Fruit fly (Drosophila melanogaster) whole organism, embryonic: ENCODE measurements around the gene BTBD9.

ENCODE experiments used
- Bgb ChIP-seq: fragments of 200-800 bp; sonication (Bioruptor generic); IDR thresholded peaks from 2 replicates; pipeline ENCODE4 v1.3.6; 2022; ENCODE audit warnings: missing biosample characterization, missing genetic modification characterization; ENCODE audit not compliant: partially characterized antibody
- CG10267 ChIP-seq: fragments of 200-800 bp; sonication (Bioruptor generic); optimal IDR thresholded peaks from 2 replicates; lab custom pipeline; 2018; ENCODE audit warnings: missing biosample characterization, mild to moderate bottlenecking, missing genetic modification characterization, moderate library complexity
- CG13624 ChIP-seq: fragments of 200-800 bp; sonication (Bioruptor generic); optimal IDR thresholded peaks from 2 replicates; lab custom pipeline; 2016; ENCODE audit warnings: missing biosample characterization, missing genetic modification characterization
- CG14441 ChIP-seq: fragments of 200-800 bp; sonication (Bioruptor generic); IDR thresholded peaks from 2 replicates; pipeline ENCODE4 v1.3.6; 2022; ENCODE audit warnings: missing biosample characterization, missing genetic modification characterization
- CG15479 ChIP-seq: fragments of 200-800 bp; sonication (Bioruptor generic); optimal IDR thresholded peaks from 3 replicates; lab custom pipeline; 2019; ENCODE audit warnings: missing biosample characterization, mild to moderate bottlenecking, missing genetic modification characterization, moderate library complexity
- CG1602 ChIP-seq: fragments of 200-800 bp; sonication (Bioruptor generic); optimal IDR thresholded peaks from 3 replicates; lab custom pipeline; 2016; ENCODE audit warnings: missing biosample characterization, missing genetic modification characterization
- CG2199 ChIP-seq: fragments of 200-800 bp; sonication (Bioruptor generic); IDR thresholded peaks from 3 replicates; pipeline ENCODE4 v1.3.6; 2022; ENCODE audit warnings: missing biosample characterization, missing genetic modification characterization
- CG3163 ChIP-seq: fragments of 200-800 bp; sonication (Bioruptor generic); optimal IDR thresholded peaks from 3 replicates; lab custom pipeline; 2016; ENCODE audit warnings: missing biosample characterization, missing genetic modification characterization
- CG3838 ChIP-seq: fragments of 200-800 bp; sonication (Bioruptor generic); optimal IDR thresholded peaks from 3 replicates; lab custom pipeline; 2016; ENCODE audit warnings: missing biosample characterization, missing genetic modification characterization
- CG4360 ChIP-seq: fragments of 200-800 bp; sonication (Bioruptor generic); IDR thresholded peaks from 2 replicates; pipeline ENCODE4 v1.3.6; 2022; ENCODE audit warnings: missing biosample characterization, missing genetic modification characterization
- CG43689 ChIP-seq: fragments of 200-800 bp; sonication (Bioruptor generic); IDR thresholded peaks from 2 replicates; pipeline ENCODE4 v1.3.6; 2022; ENCODE audit warnings: missing biosample characterization, missing genetic modification characterization
- CG8765 ChIP-seq: fragments of 200-800 bp; sonication (Bioruptor generic); IDR thresholded peaks from 2 replicates; pipeline ENCODE4 v1.3.6; 2022; ENCODE audit warnings: missing biosample characterization, missing genetic modification characterization
- CTCF ChIP-seq: fragments of 200-800 bp; sonication (Bioruptor generic); optimal IDR thresholded peaks from 2 replicates; lab custom pipeline; 2017; ENCODE audit warnings: missing biosample characterization, mild to moderate bottlenecking, missing genetic modification characterization, moderate library complexity
- Drgx ChIP-seq: fragments of 200-800 bp; sonication (Bioruptor generic); IDR thresholded peaks from 2 replicates; pipeline ENCODE4 v1.3.6; 2022; ENCODE audit warnings: missing biosample characterization, missing genetic modification characterization
- MBD-R2 ChIP-seq: fragments of 200-800 bp; sonication (Bioruptor generic); IDR thresholded peaks from 2 replicates; pipeline ENCODE4 v1.3.6; 2022; ENCODE audit warnings: missing biosample characterization, missing genetic modification characterization
- Nf-YB ChIP-seq: fragments of 200-800 bp; sonication (Bioruptor generic); optimal IDR thresholded peaks from 3 replicates; lab custom pipeline; 2019; ENCODE audit warnings: missing biosample characterization, mild to moderate bottlenecking, missing genetic modification characterization, moderate library complexity
- Oli ChIP-seq: fragments of 200-800 bp; sonication (Bioruptor generic); optimal IDR thresholded peaks from 2 replicates; lab custom pipeline; 2018; ENCODE audit warnings: missing biosample characterization, mild to moderate bottlenecking, missing genetic modification characterization, moderate library complexity
- Rfx ChIP-seq: fragments of 200-800 bp; sonication (Bioruptor generic); IDR thresholded peaks from 2 replicates; pipeline ENCODE4 v1.3.6; 2022; ENCODE audit warnings: missing biosample characterization, missing genetic modification characterization
- Scr ChIP-seq: fragments of 200-800 bp; sonication (Bioruptor generic); IDR thresholded peaks from 2 replicates; pipeline ENCODE4 v1.3.6; 2022; ENCODE audit warnings: missing biosample characterization, missing genetic modification characterization; ENCODE audit not compliant: partially characterized antibody
- Spps ChIP-seq: fragments of 200-800 bp; sonication (Bioruptor generic); optimal IDR thresholded peaks from 2 replicates; lab custom pipeline; 2018; ENCODE audit warnings: missing biosample characterization, mild to moderate bottlenecking, missing genetic modification characterization
- Stat92E ChIP-seq, 3 experiments: fragments of >200 bp in 2 of 3; fragments of 200-800 bp in 1 of 3; sonication (Bioruptor generic) in 1 of 3; optimal IDR thresholded peaks; 2 replicates each; lab custom pipeline; 2017 to 2019; ENCODE audit warnings: missing biosample characterization in 3 of 3, missing genetic modification characterization in 3 of 3, mild to moderate bottlenecking in 1 of 3, moderate library complexity in 1 of 3
- Trl ChIP-seq, 3 experiments: fragments of >200 bp in 2 of 3; fragments of 200-800 bp in 1 of 3; sonication (Bioruptor generic) in 1 of 3; optimal IDR thresholded peaks; 2 replicates in 1 of 3; 3 replicates in 2 of 3; lab custom pipeline; 2016 to 2017; ENCODE audit warnings: missing biosample characterization in 1 of 3, missing genetic modification characterization in 1 of 3
- Vsx1 ChIP-seq: fragments of 200-800 bp; sonication (Bioruptor generic); optimal IDR thresholded peaks from 2 replicates; lab custom pipeline; 2017; ENCODE audit warnings: missing biosample characterization, mild to moderate bottlenecking, missing genetic modification characterization, missing genetic modification reagents
- abd-A ChIP-seq: fragments of 200-800 bp; sonication (Bioruptor generic); optimal IDR thresholded peaks from 3 replicates; lab custom pipeline; 2019; ENCODE audit warnings: missing biosample characterization, mild to moderate bottlenecking, missing genetic modification characterization, moderate library complexity
- bsh ChIP-seq, 2 experiments: fragments of 200-800 bp; sonication (Bioruptor generic); optimal IDR thresholded peaks; 2 replicates each; lab custom pipeline; 2017 to 2018; ENCODE audit warnings: mild to moderate bottlenecking in 2 of 2, missing biosample characterization in 2 of 2, missing genetic modification characterization in 2 of 2, moderate library complexity in 1 of 2
- cad ChIP-seq: fragments of >200 bp; optimal IDR thresholded peaks from 2 replicates; lab custom pipeline; 2017; ENCODE audit warnings: missing biosample characterization, missing genetic modification characterization
- chinmo ChIP-seq: fragments of 200-800 bp; sonication (Bioruptor generic); IDR thresholded peaks from 4 replicates; pipeline ENCODE4 v1.3.6; 2022; ENCODE audit warnings: missing biosample characterization, missing genetic modification characterization; ENCODE audit not compliant: partially characterized antibody
- ci ChIP-seq: fragments of 200-800 bp; sonication (Bioruptor generic); IDR thresholded peaks from 3 replicates; pipeline ENCODE4 v1.3.6; 2022; ENCODE audit warnings: missing biosample characterization, missing genetic modification characterization
- crol ChIP-seq: fragments of 200-800 bp; sonication (Bioruptor generic); IDR thresholded peaks from 2 replicates; pipeline ENCODE4 v1.3.6; 2022; ENCODE audit warnings: missing biosample characterization, missing genetic modification characterization
- dan ChIP-seq: fragments of 200-800 bp; sonication (Bioruptor generic); IDR thresholded peaks from 2 replicates; pipeline ENCODE4 v1.3.6; 2022; ENCODE audit warnings: missing biosample characterization, missing genetic modification characterization
- disco-r ChIP-seq: fragments of 200-800 bp; sonication (Bioruptor generic); optimal IDR thresholded peaks from 2 replicates; lab custom pipeline; 2016; ENCODE audit warnings: missing biosample characterization, missing genetic modification characterization
- eve ChIP-seq, 2 experiments: fragments of >200 bp; optimal IDR thresholded peaks; 2 replicates each; lab custom pipeline; 2017; ENCODE audit warnings: missing biosample characterization in 2 of 2, missing genetic modification characterization in 2 of 2
- fd3F ChIP-seq: fragments of 200-800 bp; sonication (Bioruptor generic); optimal IDR thresholded peaks from 2 replicates; lab custom pipeline; 2018; ENCODE audit warnings: missing biosample characterization, mild to moderate bottlenecking, missing genetic modification characterization, moderate library complexity
- fd96Cb ChIP-seq: fragments of 200-800 bp; sonication (Bioruptor generic); optimal IDR thresholded peaks from 2 replicates; lab custom pipeline; 2018; ENCODE audit warnings: missing biosample characterization, mild to moderate bottlenecking, missing genetic modification characterization, moderate library complexity
- insv ChIP-seq, 2 experiments: fragments of 200-800 bp; sonication (Bioruptor generic); optimal IDR thresholded peaks; 3 replicates each; lab custom pipeline; 2016 to 2018; ENCODE audit warnings: missing biosample characterization in 2 of 2, missing genetic modification characterization in 2 of 2
- jumu ChIP-seq: fragments of 200-800 bp; sonication (Bioruptor generic); optimal IDR thresholded peaks from 3 replicates; lab custom pipeline; 2016; ENCODE audit warnings: missing biosample characterization, missing genetic modification characterization
- pros ChIP-seq: fragments of 200-800 bp; sonication (Bioruptor generic); optimal IDR thresholded peaks from 3 replicates; lab custom pipeline; 2019; ENCODE audit warnings: missing biosample characterization, mild to moderate bottlenecking, missing genetic modification characterization, moderate library complexity
- sd ChIP-seq: fragments of 200-800 bp; sonication (Bioruptor generic); optimal IDR thresholded peaks from 3 replicates; lab custom pipeline; 2018; ENCODE audit warnings: missing biosample characterization, mild to moderate bottlenecking, missing genetic modification characterization, moderate library complexity
- slou ChIP-seq: fragments of 200-800 bp; sonication (Bioruptor generic); optimal IDR thresholded peaks from 3 replicates; lab custom pipeline; 2016; ENCODE audit warnings: missing biosample characterization, missing genetic modification characterization
- sqz ChIP-seq: fragments of 200-800 bp; sonication (Bioruptor generic); optimal IDR thresholded peaks from 3 replicates; lab custom pipeline; 2018; ENCODE audit warnings: missing biosample characterization, mild to moderate bottlenecking, missing genetic modification characterization
- tll ChIP-seq, 2 experiments: fragments of 200-800 bp in 1 of 2; fragments of >200 bp in 1 of 2; sonication (Bioruptor generic) in 1 of 2; optimal IDR thresholded peaks; 2 replicates each; lab custom pipeline; 2017 to 2019; ENCODE audit warnings: missing biosample characterization in 2 of 2, missing genetic modification characterization in 2 of 2, mild to moderate bottlenecking in 1 of 2, moderate library complexity in 1 of 2
- zen ChIP-seq: fragments of 200-800 bp; sonication (Bioruptor generic); optimal IDR thresholded peaks from 3 replicates; lab custom pipeline; 2018; ENCODE audit warnings: missing biosample characterization, mild to moderate bottlenecking, missing genetic modification characterization, moderate library complexity
- zen2 ChIP-seq: fragments of 200-800 bp; sonication (Bioruptor generic); IDR thresholded peaks from 3 replicates; pipeline ENCODE4 v1.3.6; 2022; ENCODE audit warnings: missing biosample characterization, missing genetic modification characterization; ENCODE audit not compliant: partially characterized antibody

BTBD9 gene

dm6 chrX:10787352-10787751 is 19.0 kb downstream of the BTBD9 start (continued):
- no peak for TF ChIP-seq CG1602 (GFP tag; lab: Kevin White, UChicago)
- no peak for TF ChIP-seq dan
- TF ChIP-seq fd3F, result no peak
- TF ChIP-seq, all 482 proteins: peak for 9

- TF ChIP-seq CTCF (GFP tag; lab: Kevin White, UChicago) (peak; percentile 60), zen (no peak), Bgb (peak; percentile 51; the same call in 1 of the 2 replicates)
Measured at dm6 chrX:10789279-10789678, 20.9 kb downstream of the BTBD9 start.

dm6 chrX:10801033-10801432 is 32.7 kb downstream of the BTBD9 start:
- peak; percentile 31; the same call in 1 of the 2 replicates for TF ChIP-seq crol (GFP tag; lab: Robert Waterston, UW)
- peak in 1 of 2 experiments; percentile 4 for TF ChIP-seq eve (GFP tag; optimal IDR thresholded peaks at IDR 0.05; lab: Kevin White, UChicago)
- 0 out of 2 replicates have a peak, but pooled peaks have one; percentile 30 for TF ChIP-seq Drgx (GFP tag; lab: Robert Waterston, UW)
- TF ChIP-seq fd96Cb (tag; lab: Kevin White, UChicago), result no peak
- no peak for TF ChIP-seq CG14441 (GFP tag; lab: Robert Waterston, UW)
- no peak for TF ChIP-seq CTCF (GFP tag; lab: Kevin White, UChicago)
- TF ChIP-seq CG13624 (GFP tag; lab: Kevin White, UChicago), result no peak
- TF ChIP-seq chinmo (GFP tag; lab: Robert Waterston, UW), result 0 out of 4 replicates have a peak, but pooled peaks have one; percentile 20
- TF ChIP-seq CG4360 (GFP tag; lab: Robert Waterston, UW), result peak; percentile 79
- TF ChIP-seq pros, result peak; percentile 84
- peak in 1 of 2 experiments; percentile 36 for TF ChIP-seq bsh (GFP tag; optimal IDR thresholded peaks at IDR 0.05; lab: Kevin White, UChicago)
- TF ChIP-seq sd (tag; lab: Kevin White, UChicago), result peak; percentile 93
- TF ChIP-seq CG3163 (GFP tag; lab: Kevin White, UChicago), result peak; percentile 85
- peak in 1 of 3 experiments; percentile 95 for TF ChIP-seq Stat92E (GFP tag; optimal IDR thresholded peaks at IDR 0.05; lab: Kevin White, UChicago)
- peak; percentile 74 for TF ChIP-seq sqz
- TF ChIP-seq Trl (optimal IDR thresholded peaks at IDR 0.05; lab: Kevin White, UChicago), result peak; percentile 38 to 46
- no peak for TF ChIP-seq Trl (GFP tag; optimal IDR thresholded peaks at IDR 0.05; lab: Kevin White, UChicago)
- TF ChIP-seq abd-A (tag; lab: Kevin White, UChicago), result no peak
- TF ChIP-seq, all 482 proteins: peak for 12

dm6 chrX:10801827-10802456 is 33.6 kb downstream of the BTBD9 start:
- TF ChIP-seq CG4360 (GFP tag; lab: Robert Waterston, UW) (peak; percentile 89), cad (GFP tag; lab: Kevin White, UChicago) (peak; percentile 35), Rfx (GFP tag; lab: Robert Waterston, UW) (no peak), CG15479 (GFP tag; lab: Kevin White, UChicago) (peak; percentile 59), slou (GFP tag; lab: Kevin White, UChicago) (no peak), Nf-YB (GFP tag; lab: Kevin White, UChicago) (peak; percentile 76), CG43689 (no peak), jumu (GFP tag; lab: Kevin White, UChicago) (no peak), Scr (GFP tag; lab: Robert Waterston, UW) (no peak), Oli (tag; lab: Kevin White, UChicago) (no peak), Spps (no peak), insv (GFP tag; optimal IDR thresholded peaks at IDR 0.05; lab: Kevin White, UChicago) (peak in 1 of 2 experiments; percentile 51), CG8765 (GFP tag; lab: Robert Waterston, UW) (no peak), ci (GFP tag; lab: Robert Waterston, UW) (peak; percentile 40; the same call in 1 of the 3 replicates), Stat92E (GFP tag; optimal IDR thresholded peaks at IDR 0.05; lab: Kevin White, UChicago) (peak in 1 of 3 experiments; percentile 66), zen2 (GFP tag; lab: Robert Waterston, UW) (no peak), disco-r (GFP tag; lab: Kevin White, UChicago) (no peak), CG2199 (GFP tag; lab: Robert Waterston, UW) (peak; percentile 47; the same call in 1 of the 3 replicates), Vsx1 (GFP tag; lab: Kevin White, UChicago) (no peak), chinmo (GFP tag; lab: Robert Waterston, UW) (peak; percentile 66; the same call in 1 of the 4 replicates), CG10267 (tag; lab: Kevin White, UChicago) (no peak), tll (GFP tag; optimal IDR thresholded peaks at IDR 0.05; lab: Kevin White, UChicago) (peak in 1 of 2 experiments; percentile 61), MBD-R2 (no peak), CG3838 (GFP tag; lab: Kevin White, UChicago) (peak; percentile 28)
